Worm (Caenorhabditis elegans) whole organism, L2 larva: ENCODE measurements around the gene W10C4.1.

ENCODE experiments used
- R02D3.7 ChIP-seq: fragments of 150-350 bp; optimal IDR thresholded peaks from 2 replicates; lab custom pipeline; 2014; ENCODE audit warnings: missing biosample characterization, missing genetic modification characterization
- alr-1 ChIP-seq: fragments of 150-350 bp; optimal IDR thresholded peaks from 2 replicates; lab custom pipeline; 2014; ENCODE audit warnings: missing biosample characterization, missing genetic modification characterization
- aly-2 ChIP-seq: fragments of 150-350 bp; optimal IDR thresholded peaks from 2 replicates; lab custom pipeline; 2014; ENCODE audit warnings: missing biosample characterization, missing genetic modification characterization
- blmp-1 ChIP-seq: sonication (generic microtip); optimal IDR thresholded peaks from 2 replicates; lab custom pipeline; 2017; ENCODE audit warnings: missing genetic modification characterization, mild to moderate bottlenecking, missing compliant biosample characterization, antibody characterized with exemption, moderate library complexity; ENCODE audit not compliant: insufficient read depth
- nhr-237 ChIP-seq: fragments of 150-350 bp; optimal IDR thresholded peaks from 2 replicates; lab custom pipeline; 2014; ENCODE audit warnings: missing biosample characterization, missing genetic modification characterization
- sem-4 ChIP-seq: fragments of 150-350 bp; optimal IDR thresholded peaks from 2 replicates; lab custom pipeline; 2014; ENCODE audit warnings: missing biosample characterization, missing genetic modification reagents, missing genetic modification characterization
- skn-1 ChIP-seq: sonication (generic microtip); optimal IDR thresholded peaks from 2 replicates; lab custom pipeline; 2017; ENCODE audit warnings: missing biosample characterization, missing genetic modification characterization
- sma-9 ChIP-seq, 2 experiments: fragments of 150-350 bp in 1 of 2; sonication (generic microtip) in 1 of 2; optimal IDR thresholded peaks; 2 replicates each; lab custom pipeline; 2014 to 2016; ENCODE audit warnings: missing genetic modification characterization in 2 of 2, mild to moderate bottlenecking in 1 of 2, missing biosample characterization in 1 of 2, missing compliant biosample characterization in 1 of 2, missing genetic modification reagents in 1 of 2, moderate library complexity in 1 of 2
- unc-62 ChIP-seq: fragments of 150-350 bp; optimal IDR thresholded peaks from 2 replicates; lab custom pipeline; 2014; ENCODE audit warnings: missing biosample characterization, missing genetic modification reagents, missing genetic modification characterization
- ztf-1 ChIP-seq: fragments of 200-800 bp; sonication (Bioruptor generic); conservative IDR thresholded peaks from 2 replicates; pipeline ENCODE4 v1.3.6; 2022; ENCODE audit warnings: missing genetic modification characterization, missing compliant biosample characterization
- ztf-4 ChIP-seq: fragments of 150-350 bp; optimal IDR thresholded peaks from 2 replicates; lab custom pipeline; 2014; ENCODE audit warnings: missing biosample characterization, missing genetic modification characterization

- TF ChIP-seq sma-9 (GFP tag; optimal IDR thresholded peaks at IDR 0.05; lab: Kevin White, UChicago) (no peak), sma-9 (tag; optimal IDR thresholded peaks at IDR 0.05; lab: Kevin White, UChicago) (no peak), unc-62 (GFP tag; lab: Kevin White, UChicago) (no peak), ztf-4 (tag; lab: Kevin White, UChicago) (no peak), nhr-237 (no peak), ztf-1 (GFP tag; lab: Robert Waterston, UW) (no peak), aly-2 (tag; lab: Kevin White, UChicago) (no peak), sem-4 (tag; lab: Kevin White, UChicago) (no peak), blmp-1 (tag; lab: Kevin White, UChicago) (no peak), R02D3.7 (tag; lab: Kevin White, UChicago) (no peak), alr-1 (tag; lab: Kevin White, UChicago) (no peak), skn-1 (no peak)
Observed at ce11 chrIII:171617-172016, 35.3 kb downstream of the W10C4.1 start, which contains the start of the genes F40G9.9 and F40G9.12.
